Fruit fly (Drosophila melanogaster): ENCODE measurements around the gene CG18135.
A peak's percentile ranks its signal among the peaks of the same experiment; 100 is the strongest.

DNA sequence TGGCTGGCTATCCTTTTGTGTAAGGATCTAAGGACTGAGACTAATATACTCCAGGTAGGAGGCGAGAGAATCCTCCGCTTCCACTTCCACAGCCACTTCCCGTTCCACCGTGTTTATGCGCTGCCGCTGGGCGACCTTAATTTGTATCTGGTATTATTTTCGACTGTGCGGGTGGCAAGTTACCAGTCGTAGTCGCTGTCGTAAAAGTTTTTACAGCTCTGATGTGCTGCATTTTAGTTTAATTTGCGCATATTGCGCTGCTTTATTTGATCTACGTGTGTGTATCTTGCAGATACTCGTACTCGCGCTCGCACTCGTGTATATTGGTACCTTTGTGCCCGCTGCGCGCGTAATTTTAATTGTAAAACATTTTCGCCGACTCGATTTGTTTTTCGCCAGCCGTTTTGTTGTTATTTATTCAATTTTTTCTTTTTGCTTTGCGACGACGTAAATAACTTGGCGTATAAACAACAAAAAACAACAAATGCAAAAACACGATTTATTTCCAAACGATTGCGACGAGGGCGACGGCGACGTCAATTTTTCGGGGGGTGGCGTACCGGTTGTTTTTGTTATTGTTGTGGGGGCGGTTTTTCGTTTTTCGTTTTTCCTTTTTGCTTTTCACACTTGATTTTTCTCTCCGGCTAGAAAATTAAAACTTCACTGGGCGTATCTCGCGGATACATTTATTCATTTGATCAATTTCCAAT, 46.7 kb upstream of the CG18135 start:
- TF ChIP-seq CG15336 (GFP tag; IDR thresholded peaks at IDR 0.05) (peak; percentile 11; the same call in 1 of the 2 replicates), Gug (GFP tag; IDR thresholded peaks at IDR 0.05) (no peak), Sox15 (GFP tag; optimal IDR thresholded peaks at IDR 0.05) (no peak), acj6 (GFP tag; optimal IDR thresholded peaks at IDR 0.05) (no peak), cyc (GFP tag; optimal IDR thresholded peaks at IDR 0.05) (no peak), Blimp-1 (GFP tag; optimal IDR thresholded peaks at IDR 0.05) (no peak), Sox102F (GFP tag; optimal IDR thresholded peaks at IDR 0.05) (no peak), CG1621 (tag; optimal IDR thresholded peaks at IDR 0.05) (no peak), Eip78C (GFP tag) (peak; percentile 55), dsx (GFP tag; optimal IDR thresholded peaks at IDR 0.05; ENCODE audit: poor library complexity, severe bottlenecking) (no peak), CG8119 (GFP tag; IDR thresholded peaks at IDR 0.05) (no peak; the same call in 2 of the 3 replicates), Smox (GFP tag; optimal IDR thresholded peaks at IDR 0.05) (no peak), Lpt (GFP tag; optimal IDR thresholded peaks at IDR 0.05) (no peak)

Measured in whole organism, prepupa.